Worm (Caenorhabditis elegans) whole organism, L1 larva: ENCODE results near the gene pink-1.

Experiments
- dpl-1 ChIP-seq, 3 experiments: fragments of 150-350 bp in 2 of 3; sonication (generic microtip) in 1 of 3; optimal IDR thresholded peaks; 2 replicates each; lab custom pipeline; 2014 to 2017; ENCODE audit warnings: missing biosample characterization in 3 of 3, missing genetic modification characterization in 3 of 3, missing genetic modification reagents in 3 of 3
- fkh-8 ChIP-seq: sonication (generic microtip); optimal IDR thresholded peaks from 2 replicates; lab custom pipeline; 2016; ENCODE audit warnings: mild to moderate bottlenecking, missing genetic modification characterization, missing compliant biosample characterization
- lin-39 ChIP-seq: fragments of 150-350 bp; optimal IDR thresholded peaks from 2 replicates; lab custom pipeline; 2014; ENCODE audit warnings: missing biosample characterization, missing genetic modification reagents, missing genetic modification characterization
- pqm-1 ChIP-seq: sonication (generic microtip); optimal IDR thresholded peaks from 3 replicates; lab custom pipeline; 2017; ENCODE audit warnings: missing biosample characterization, missing genetic modification characterization
- skn-1 ChIP-seq: fragments of 150-350 bp; optimal IDR thresholded peaks from 2 replicates; lab custom pipeline; 2014; ENCODE audit warnings: missing biosample characterization, missing genetic modification characterization
- sox-4 ChIP-seq: sonication (generic microtip); optimal IDR thresholded peaks from 2 replicates; lab custom pipeline; 2016; ENCODE audit warnings: missing genetic modification characterization, missing compliant biosample characterization

DNA sequence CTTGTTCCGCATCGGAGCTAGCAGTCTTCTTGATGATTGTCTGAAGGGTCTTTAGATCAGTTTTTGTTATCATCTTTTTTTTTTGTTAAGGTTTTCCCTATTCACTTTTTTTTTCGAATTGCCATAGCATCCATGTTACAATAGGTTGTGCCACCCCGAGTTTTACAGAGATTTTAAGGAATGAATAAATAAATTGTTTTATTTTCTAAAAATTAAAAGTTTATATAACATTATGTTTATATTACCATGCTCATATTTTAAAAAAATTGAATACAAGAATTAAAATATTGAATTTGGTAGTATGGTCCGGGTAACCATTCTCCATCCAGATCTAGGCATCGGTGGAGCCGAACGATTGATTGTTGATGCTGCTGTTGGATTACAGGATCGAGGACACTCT lies 20.5 kb downstream of the pink-1 start, which contains the start of gene algn-2:
- TF ChIP-seq fkh-8 (tag; lab: Kevin White, UChicago) (no peak), skn-1 (no peak), sox-4 (tag; lab: Kevin White, UChicago) (no peak), pqm-1 (tag; lab: Kevin White, UChicago) (no peak), lin-39 (no peak), dpl-1 (GFP tag; optimal IDR thresholded peaks at IDR 0.05; lab: Kevin White, UChicago) (no peak)
